Fruit fly (Drosophila melanogaster) whole organism, embryonic: ENCODE measurements around the gene CG13081.

Source experiments
- Aef1 ChIP-seq: fragments of 200-800 bp; sonication (Bioruptor generic); IDR thresholded peaks from 3 replicates; pipeline ENCODE4 v1.3.6; 2022; ENCODE audit warnings: missing biosample characterization, missing genetic modification characterization
- Bdp1 ChIP-seq: fragments of 200-800 bp; sonication (Bioruptor generic); optimal IDR thresholded peaks from 3 replicates; lab custom pipeline; 2016; ENCODE audit warnings: missing biosample characterization, missing genetic modification characterization
- CG10267 ChIP-seq: fragments of 200-800 bp; sonication (Bioruptor generic); optimal IDR thresholded peaks from 2 replicates; lab custom pipeline; 2018; ENCODE audit warnings: missing biosample characterization, mild to moderate bottlenecking, missing genetic modification characterization, moderate library complexity
- CG12071 ChIP-seq: fragments of 200-800 bp; sonication (Bioruptor generic); optimal IDR thresholded peaks from 3 replicates; lab custom pipeline; 2018; ENCODE audit warnings: missing biosample characterization, mild to moderate bottlenecking, missing genetic modification characterization
- CG13424 ChIP-seq: fragments of 200-800 bp; sonication (Bioruptor generic); optimal IDR thresholded peaks from 2 replicates; lab custom pipeline; 2019; ENCODE audit warnings: missing biosample characterization, mild to moderate bottlenecking, missing genetic modification characterization, moderate library complexity
- CG1602 ChIP-seq: fragments of 200-800 bp; sonication (Bioruptor generic); optimal IDR thresholded peaks from 3 replicates; lab custom pipeline; 2016; ENCODE audit warnings: missing biosample characterization, missing genetic modification characterization
- CG16779 ChIP-seq: fragments of 200-800 bp; sonication (Bioruptor generic); IDR thresholded peaks from 2 replicates; pipeline ENCODE4 v1.3.6; 2022; ENCODE audit warnings: missing biosample characterization, missing genetic modification characterization
- CG31365 ChIP-seq: fragments of 200-800 bp; sonication (Bioruptor generic); optimal IDR thresholded peaks from 2 replicates; lab custom pipeline; 2018; ENCODE audit warnings: missing biosample characterization, mild to moderate bottlenecking, missing genetic modification characterization
- CG3163 ChIP-seq: fragments of 200-800 bp; sonication (Bioruptor generic); optimal IDR thresholded peaks from 3 replicates; lab custom pipeline; 2016; ENCODE audit warnings: missing biosample characterization, missing genetic modification characterization
- CG33557 ChIP-seq: fragments of 200-800 bp; sonication (Bioruptor generic); optimal IDR thresholded peaks from 2 replicates; lab custom pipeline; 2019; ENCODE audit warnings: missing biosample characterization, mild to moderate bottlenecking, missing genetic modification characterization, moderate library complexity
- CG34376 ChIP-seq: fragments of 200-800 bp; sonication (Bioruptor generic); optimal IDR thresholded peaks from 2 replicates; lab custom pipeline; 2018; ENCODE audit warnings: missing biosample characterization, mild to moderate bottlenecking, missing genetic modification characterization
- CG4424 ChIP-seq: fragments of 200-800 bp; sonication (Bioruptor generic); optimal IDR thresholded peaks from 3 replicates; lab custom pipeline; 2016; ENCODE audit warnings: missing biosample characterization, missing genetic modification characterization
- CG4617 ChIP-seq: fragments of 200-800 bp; sonication (Bioruptor generic); optimal IDR thresholded peaks from 3 replicates; lab custom pipeline; 2016; ENCODE audit warnings: missing biosample characterization, missing genetic modification characterization, borderline replicate concordance
- CG5953 ChIP-seq: fragments of 200-800 bp; sonication (Bioruptor generic); IDR thresholded peaks from 2 replicates; pipeline ENCODE4 v1.3.6; 2022; ENCODE audit warnings: missing biosample characterization, missing genetic modification characterization
- CG6765 ChIP-seq: fragments of 200-800 bp; sonication (Bioruptor generic); optimal IDR thresholded peaks from 3 replicates; lab custom pipeline; 2017; ENCODE audit warnings: missing biosample characterization, mild to moderate bottlenecking, missing genetic modification characterization
- CG7786 ChIP-seq: fragments of 200-800 bp; sonication (Bioruptor generic); optimal IDR thresholded peaks from 2 replicates; lab custom pipeline; 2016; ENCODE audit warnings: missing biosample characterization, missing genetic modification characterization
- CG7963 ChIP-seq: fragments of 200-800 bp; sonication (Bioruptor generic); IDR thresholded peaks from 3 replicates; pipeline ENCODE4 v1.3.6; 2022; ENCODE audit warnings: missing biosample characterization, missing genetic modification characterization; ENCODE audit not compliant: partially characterized antibody
- CG8478 ChIP-seq: fragments of >200 bp; optimal IDR thresholded peaks from 2 replicates; lab custom pipeline; 2018
- CoRest ChIP-seq: fragments of 200-800 bp; sonication (Bioruptor generic); optimal IDR thresholded peaks from 3 replicates; lab custom pipeline; 2018; ENCODE audit warnings: missing biosample characterization, mild to moderate bottlenecking, missing genetic modification characterization, moderate library complexity
- D19A ChIP-seq: fragments of 200-800 bp; optimal IDR thresholded peaks from 3 replicates; lab custom pipeline; 2019; ENCODE audit warnings: missing biosample characterization, mild to moderate bottlenecking, missing genetic modification characterization, moderate library complexity
- Dek ChIP-seq: fragments of 200-800 bp; sonication (Bioruptor generic); optimal IDR thresholded peaks from 3 replicates; lab custom pipeline; 2019; ENCODE audit warnings: missing biosample characterization, mild to moderate bottlenecking, missing genetic modification characterization, moderate library complexity
- E2f2 ChIP-seq: fragments of 200-800 bp; sonication (Bioruptor generic); IDR thresholded peaks from 2 replicates; pipeline ENCODE4 v1.3.6; 2022; ENCODE audit warnings: missing biosample characterization, missing genetic modification characterization
- HLH3B ChIP-seq: fragments of 200-800 bp; sonication (Bioruptor generic); IDR thresholded peaks from 2 replicates; pipeline ENCODE4 v1.3.6; 2022; ENCODE audit warnings: missing biosample characterization, missing genetic modification characterization
- Lpt ChIP-seq: fragments of >200 bp; optimal IDR thresholded peaks from 2 replicates; lab custom pipeline; 2018; ENCODE audit warnings: missing biosample characterization, missing genetic modification characterization
- Med ChIP-seq: fragments of 200-800 bp; sonication (Bioruptor generic); peaks from one replicate; lab custom pipeline; 2016; ENCODE audit warnings: missing biosample characterization, missing genetic modification characterization, mild to moderate bottlenecking, inconsistent platforms, moderate library complexity
- NK7.1 ChIP-seq: fragments of 200-800 bp; sonication (Bioruptor generic); optimal IDR thresholded peaks from 3 replicates; lab custom pipeline; 2016; ENCODE audit warnings: missing biosample characterization, missing genetic modification characterization
- Ravus ChIP-seq: fragments of 200-800 bp; sonication (Bioruptor generic); IDR thresholded peaks from 2 replicates; pipeline ENCODE4 v1.3.6; 2022; ENCODE audit warnings: missing biosample characterization, missing genetic modification characterization
- Tbp ChIP-seq: fragments of >200 bp; optimal IDR thresholded peaks from 2 replicates; lab custom pipeline; 2018; ENCODE audit warnings: missing biosample characterization, missing genetic modification characterization
- Xbp1 ChIP-seq: fragments of 200-800 bp; sonication (Bioruptor generic); optimal IDR thresholded peaks from 3 replicates; lab custom pipeline; 2016; ENCODE audit warnings: missing biosample characterization, mild to moderate bottlenecking, missing genetic modification characterization
- aop ChIP-seq: fragments of 200-800 bp; sonication (Bioruptor generic); IDR thresholded peaks from 2 replicates; pipeline ENCODE4 v1.3.6; 2022; ENCODE audit warnings: missing biosample characterization, missing genetic modification characterization
- chm ChIP-seq: fragments of 200-800 bp; sonication (Bioruptor generic); IDR thresholded peaks from 2 replicates; pipeline ENCODE4 v1.3.6; 2022; ENCODE audit warnings: missing biosample characterization, missing genetic modification characterization
- chn ChIP-seq: fragments of 200-800 bp; sonication (Bioruptor generic); optimal IDR thresholded peaks from 2 replicates; lab custom pipeline; 2016; ENCODE audit warnings: missing biosample characterization, missing genetic modification characterization
- crol ChIP-seq: fragments of 200-800 bp; sonication (Bioruptor generic); IDR thresholded peaks from 2 replicates; pipeline ENCODE4 v1.3.6; 2022; ENCODE audit warnings: missing biosample characterization, missing genetic modification characterization
- en ChIP-seq: fragments of 200-800 bp; sonication (Bioruptor generic); optimal IDR thresholded peaks from 2 replicates; lab custom pipeline; 2016; ENCODE audit warnings: missing biosample characterization, missing genetic modification characterization
- gfzf ChIP-seq: fragments of 200-800 bp; sonication (Bioruptor generic); optimal IDR thresholded peaks from 2 replicates; lab custom pipeline; 2016; ENCODE audit warnings: missing biosample characterization, mild to moderate bottlenecking, missing genetic modification characterization, moderate library complexity
- grn ChIP-seq: fragments of 200-800 bp; sonication (Bioruptor generic); optimal IDR thresholded peaks from 3 replicates; lab custom pipeline; 2017; ENCODE audit warnings: missing biosample characterization, missing genetic modification characterization
- ham ChIP-seq: fragments of 200-800 bp; sonication (Bioruptor generic); IDR thresholded peaks from 2 replicates; pipeline ENCODE4 v1.3.6; 2022; ENCODE audit warnings: missing biosample characterization, missing genetic modification characterization
- ind ChIP-seq: fragments of 200-800 bp; sonication (Bioruptor generic); optimal IDR thresholded peaks from 3 replicates; lab custom pipeline; 2016; ENCODE audit warnings: missing biosample characterization, missing genetic modification characterization
- kay ChIP-seq: fragments of 200-800 bp; sonication (Bioruptor generic); optimal IDR thresholded peaks from 2 replicates; lab custom pipeline; 2016; ENCODE audit warnings: missing biosample characterization, missing genetic modification characterization
- lab ChIP-seq: fragments of 200-800 bp; sonication (Bioruptor generic); optimal IDR thresholded peaks from 3 replicates; lab custom pipeline; 2017; ENCODE audit warnings: missing biosample characterization, missing genetic modification characterization, mild to moderate bottlenecking, moderate library complexity, missing genetic modification reagents
- lilli ChIP-seq: fragments of 200-800 bp; sonication (Bioruptor generic); optimal IDR thresholded peaks from 3 replicates; lab custom pipeline; 2016; ENCODE audit warnings: missing biosample characterization, missing genetic modification characterization
- mld ChIP-seq: fragments of 200-800 bp; sonication (Bioruptor generic); IDR thresholded peaks from 3 replicates; pipeline ENCODE4 v1.3.6; 2022; ENCODE audit warnings: missing biosample characterization, missing genetic modification characterization; ENCODE audit not compliant: partially characterized antibody
- pnt ChIP-seq: fragments of 200-800 bp; sonication (Bioruptor generic); optimal IDR thresholded peaks from 3 replicates; lab custom pipeline; 2016; ENCODE audit warnings: missing biosample characterization, missing genetic modification characterization
- prd ChIP-seq, 3 experiments: fragments of >200 bp in 2 of 3; fragments of 200-800 bp in 1 of 3; sonication (Bioruptor generic) in 1 of 3; optimal IDR thresholded peaks in 2 of 3; IDR thresholded peaks in 1 of 3; 2 replicates in 2 of 3; 3 replicates in 1 of 3; pipeline versions ENCODE4 v1.3.6 to Lab custom; 2017 to 2022; ENCODE audit warnings: missing biosample characterization in 1 of 3, missing genetic modification characterization in 1 of 3
- pzg ChIP-seq: fragments of 200-800 bp; sonication (Bioruptor generic); optimal IDR thresholded peaks from 3 replicates; lab custom pipeline; 2018; ENCODE audit warnings: missing biosample characterization, mild to moderate bottlenecking, missing genetic modification characterization, moderate library complexity
- sima ChIP-seq: fragments of 200-800 bp; sonication (Bioruptor generic); optimal IDR thresholded peaks from 2 replicates; lab custom pipeline; 2016; ENCODE audit warnings: missing biosample characterization, missing genetic modification characterization
- slp2 ChIP-seq: fragments of 200-800 bp; sonication (Bioruptor generic); optimal IDR thresholded peaks from 2 replicates; lab custom pipeline; 2016; ENCODE audit warnings: missing biosample characterization, missing genetic modification characterization
- sr ChIP-seq: fragments of 200-800 bp; sonication (Bioruptor generic); IDR thresholded peaks from 3 replicates; pipeline ENCODE4 v1.3.6; 2022; ENCODE audit warnings: missing biosample characterization, missing genetic modification characterization
- twi ChIP-seq: fragments of 200-800 bp; optimal IDR thresholded peaks from 2 replicates; lab custom pipeline; 2019; ENCODE audit warnings: missing biosample characterization, mild to moderate bottlenecking, missing genetic modification characterization, moderate library complexity

Gene CG13081

DNA sequence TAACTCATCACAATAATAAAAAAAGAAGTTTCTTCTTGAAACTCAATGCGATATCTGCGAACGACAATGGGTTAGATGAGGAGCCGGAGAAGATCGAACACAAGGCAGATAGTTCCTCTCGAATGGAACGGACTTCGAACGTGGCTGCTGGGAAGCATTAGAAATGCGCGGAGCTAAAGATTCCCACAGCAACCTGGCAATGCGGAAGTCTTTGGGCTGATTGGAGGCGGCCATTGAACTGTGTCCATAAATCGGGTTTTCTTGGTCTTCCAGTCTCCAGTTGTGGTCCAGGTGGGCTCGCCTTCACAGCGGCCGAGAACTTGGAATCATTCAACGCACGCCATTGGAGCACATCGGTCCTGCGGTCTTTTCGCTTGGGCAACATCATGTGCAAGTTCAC is at the start of gene CG13081:
Gene CG13081 (plus strand): TSS at position 301 of the 400 bp plus-strand sequence.
- no peak for TF ChIP-seq twi (tag; lab: Kevin White, UChicago)
- TF ChIP-seq CG6765 (GFP tag; lab: Kevin White, UChicago): no peak
- TF ChIP-seq aop: no peak
- TF ChIP-seq lab (GFP tag; lab: Kevin White, UChicago): no peak
- no peak for TF ChIP-seq Lpt (GFP tag; lab: Kevin White, UChicago)
- TF ChIP-seq ham (GFP tag; lab: Robert Waterston, UW): no peak
- no peak for TF ChIP-seq pnt (GFP tag; lab: Kevin White, UChicago)
- no peak for TF ChIP-seq CG10267 (tag; lab: Kevin White, UChicago)
- TF ChIP-seq Xbp1 (GFP tag; lab: Kevin White, UChicago): no peak
- TF ChIP-seq sima: no peak
- TF ChIP-seq Ravus (GFP tag; lab: Robert Waterston, UW): no peak
- TF ChIP-seq CG4617: no peak

DNA sequence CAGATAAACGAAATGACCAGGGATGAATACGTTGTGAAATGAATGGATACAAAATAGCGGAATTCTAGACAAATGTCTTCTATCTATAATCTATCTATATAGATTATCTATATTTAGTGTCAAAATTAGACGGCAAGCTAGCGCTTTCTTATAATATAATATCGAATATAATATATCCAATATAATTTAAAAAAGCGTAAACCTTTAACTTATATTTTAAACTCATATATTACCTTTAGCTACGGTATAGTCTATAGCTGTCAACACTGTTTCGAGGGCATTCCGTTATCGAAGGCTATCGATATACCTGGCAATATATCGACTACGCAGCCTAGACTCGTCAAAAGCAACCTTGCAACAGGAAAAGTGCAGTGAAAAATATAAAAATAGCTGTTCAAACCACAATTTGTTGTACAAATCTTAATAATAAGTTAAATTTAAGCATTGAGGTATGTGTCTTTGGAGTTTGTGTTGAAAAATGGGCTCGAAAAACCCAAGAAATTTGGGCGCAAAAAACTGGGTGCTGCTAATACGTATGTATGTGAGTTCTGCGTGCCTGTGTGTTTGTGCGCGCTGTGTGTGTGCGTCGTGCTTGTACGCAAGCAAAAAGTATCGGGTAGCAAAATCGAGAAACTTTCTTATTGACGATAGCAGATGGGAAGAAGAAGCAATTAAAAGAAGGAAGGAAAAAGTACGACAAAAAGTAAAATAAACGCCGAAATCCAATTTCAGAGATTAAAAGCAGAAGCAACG is 47.3 kb upstream of the CG13081 start, which contains the start of the genes swm and Ctu2:
Gene swm (plus strand): TSS at position 318 of the 753 bp plus-strand sequence.
Gene Ctu2 (minus strand): TSS at position 320 of the 753 bp plus-strand sequence.
- TF ChIP-seq sr (GFP tag; lab: Robert Waterston, UW): no peak
- no peak for TF ChIP-seq chn (GFP tag; lab: Kevin White, UChicago)
- TF ChIP-seq CG31365 (tag; lab: Kevin White, UChicago): no peak
- peak; percentile 36; the same call in 1 of the 3 replicates for TF ChIP-seq CG7963
- TF ChIP-seq Bdp1: no peak
- TF ChIP-seq CG16779: no peak
- TF ChIP-seq CG5953 (GFP tag; lab: Robert Waterston, UW): no peak
- TF ChIP-seq mld (GFP tag; lab: Robert Waterston, UW): no peak
- TF ChIP-seq Dek (tag; lab: Kevin White, UChicago): peak; percentile 68
- TF ChIP-seq kay (GFP tag; lab: Kevin White, UChicago): no peak
- TF ChIP-seq NK7.1: no peak
- peak; percentile 19 for TF ChIP-seq CG34376
- TF ChIP-seq grn (GFP tag; lab: Kevin White, UChicago): no peak
- peak; percentile 89 for TF ChIP-seq CG13424 (tag; lab: Kevin White, UChicago)
- no peak for TF ChIP-seq en
- no peak for TF ChIP-seq slp2
- peak; percentile 48 for TF ChIP-seq pzg (GFP tag; lab: Kevin White, UChicago)
- peak; percentile 89 for TF ChIP-seq CoRest (tag; lab: Kevin White, UChicago)
- no peak for TF ChIP-seq Tbp (GFP tag; lab: Kevin White, UChicago)
- peak; percentile 58 for TF ChIP-seq CG33557 (GFP tag; lab: Kevin White, UChicago)
- peak; percentile 81 for TF ChIP-seq CG8478 (lab: Kevin White, UChicago)
- TF ChIP-seq D19A (tag; lab: Kevin White, UChicago): no peak
- TF ChIP-seq Med (GFP tag; lab: Kevin White, UChicago): peak; percentile 68
- TF ChIP-seq CG3163 (GFP tag; lab: Kevin White, UChicago): no peak
- peak; percentile 59 for TF ChIP-seq CG1602 (GFP tag; lab: Kevin White, UChicago)
- peak; percentile 28 for TF ChIP-seq lilli (GFP tag; lab: Kevin White, UChicago)
- no peak for TF ChIP-seq prd (optimal IDR thresholded peaks at IDR 0.05; lab: Kevin White, UChicago)
- TF ChIP-seq prd (GFP tag; IDR thresholded peaks at IDR 0.05; lab: Robert Waterston, UW): peak; percentile 63; the same call in 2 of the 3 replicates
- peak; percentile 68 for TF ChIP-seq ind
- TF ChIP-seq Aef1 (GFP tag; lab: Robert Waterston, UW): peak; percentile 51
- 0 out of 2 replicates have a peak, but pooled peaks have one; percentile 33 for TF ChIP-seq E2f2 (GFP tag; lab: Robert Waterston, UW)
- no peak for TF ChIP-seq crol
- peak; percentile 67 for TF ChIP-seq CG4424 (GFP tag; lab: Kevin White, UChicago)
- TF ChIP-seq HLH3B: peak; percentile 53; the same call in 1 of the 2 replicates
- no peak for TF ChIP-seq CG12071 (GFP tag; lab: Kevin White, UChicago)
- TF ChIP-seq chm (GFP tag; lab: Robert Waterston, UW): no peak
- no peak for TF ChIP-seq CG7786 (GFP tag; lab: Kevin White, UChicago)
- no peak for TF ChIP-seq gfzf (GFP tag; lab: Kevin White, UChicago)
